Fruit fly (Drosophila melanogaster): Measurements from ENCODE around the gene tal-2A.

tal-2A gene

dm6 chr3R:13803892-13804710 lies 8.8 kb upstream of the tal-2A start (continued):
- TF ChIP-seq CG9932 (GFP tag; IDR thresholded peaks at IDR 0.05) (no peak), Hr51 (GFP tag; optimal IDR thresholded peaks at IDR 0.05) (peak in 1 of 2 experiments; percentile 39), toy (GFP tag; IDR thresholded peaks at IDR 0.05) (no peak), CG6654 (GFP tag; optimal IDR thresholded peaks at IDR 0.05) (no peak), CG30403 (GFP tag; optimal IDR thresholded peaks at IDR 0.05) (peak; percentile 53), CG10366 (GFP tag; IDR thresholded peaks at IDR 0.05) (no peak), CG4404 (GFP tag; IDR thresholded peaks at IDR 0.05) (no peak), MESR4 (GFP tag; optimal IDR thresholded peaks at IDR 0.05) (no peak), dimm (GFP tag; IDR thresholded peaks at IDR 0.05) (no peak), CG11504 (tag; optimal IDR thresholded peaks at IDR 0.05) (peak; percentile 66), CG13287 (GFP tag; IDR thresholded peaks at IDR 0.05; ENCODE audit: partially characterized antibody) (no peak; the same call in 1 of the 2 replicates), lab (GFP tag; optimal IDR thresholded peaks at IDR 0.05) (peak; percentile 53), disco-r (GFP tag; optimal IDR thresholded peaks at IDR 0.05) (no peak), Ssrp (tag; optimal IDR thresholded peaks at IDR 0.05) (peak; percentile 10), psq (GFP tag; optimal IDR thresholded peaks at IDR 0.05) (no peak), fru (optimal IDR thresholded peaks at IDR 0.05) (no peak), CG11696 (GFP tag; IDR thresholded peaks at IDR 0.05) (no peak), CG12104 (GFP tag; optimal IDR thresholded peaks at IDR 0.05) (peak; percentile 30), NK7.1 (GFP tag; optimal IDR thresholded peaks at IDR 0.05) (no peak), Gsc (GFP tag; IDR thresholded peaks at IDR 0.05) (no peak), sob (GFP tag; IDR thresholded peaks at IDR 0.05) (no peak; the same call in 1 of the 2 replicates), dmrt99B (tag; optimal IDR thresholded peaks at IDR 0.05) (peak; percentile 59), lola (GFP tag; optimal IDR thresholded peaks at IDR 0.05) (peak in 1 of 3 experiments; percentile 11), fu2 (GFP tag; optimal IDR thresholded peaks at IDR 0.05) (no peak), corto (GFP tag; optimal IDR thresholded peaks at IDR 0.05) (no peak), br (optimal IDR thresholded peaks at IDR 0.05) (no peak), fd96Cb (tag; optimal IDR thresholded peaks at IDR 0.05) (peak; percentile 29), CG17385 (GFP tag; optimal IDR thresholded peaks at IDR 0.05) (peak; percentile 32), bowl (GFP tag; IDR thresholded peaks at IDR 0.05) (no peak), CG10431 (GFP tag; optimal IDR thresholded peaks at IDR 0.05) (no peak), CG15479 (GFP tag; optimal IDR thresholded peaks at IDR 0.05) (no peak), Doc2 (GFP tag; IDR thresholded peaks at IDR 0.05) (no peak), hkb (optimal IDR thresholded peaks at IDR 0.05) (no peak), hkb (GFP tag; IDR thresholded peaks at IDR 0.05) (0 out of 2 replicates have a peak, but pooled peaks have one; percentile 25), sug (tag; optimal IDR thresholded peaks at IDR 0.05) (no peak), CG4730 (GFP tag; IDR thresholded peaks at IDR 0.05) (no peak), CG6272 (GFP tag; IDR thresholded peaks at IDR 0.05) (no peak), maf-S (GFP tag; optimal IDR thresholded peaks at IDR 0.05) (no peak), CG1529 (GFP tag; optimal IDR thresholded peaks at IDR 0.05) (no peak), CG1602 (GFP tag; optimal IDR thresholded peaks at IDR 0.05) (no peak), CG3065 (GFP tag; optimal IDR thresholded peaks at IDR 0.05) (no peak), kni (GFP tag; optimal IDR thresholded peaks at IDR 0.05) (no peak), CG7963 (GFP tag; IDR thresholded peaks at IDR 0.05; ENCODE audit: partially characterized antibody) (no peak), Antp (GFP tag; optimal IDR thresholded peaks at IDR 0.05) (no peak), CG6683 (GFP tag; optimal IDR thresholded peaks at IDR 0.05) (no peak), gce (GFP tag; IDR thresholded peaks at IDR 0.05) (no peak), PHDP (tag; optimal IDR thresholded peaks at IDR 0.05) (peak; percentile 39), Sox102F (GFP tag; optimal IDR thresholded peaks at IDR 0.05) (peak; percentile 25), grau (tag; optimal IDR thresholded peaks at IDR 0.05) (peak; percentile 59), GATAe (GFP tag; conservative IDR thresholded peaks at IDR 0.05) (no peak)

All from whole organism, embryonic.